Worm (Caenorhabditis elegans) whole organism, L1 larva: ENCODE measurements around the gene nep-12.

Experiments
- C04F5.9 ChIP-seq: sonication (generic microtip); optimal IDR thresholded peaks from 2 replicates; lab custom pipeline; 2016; ENCODE audit warnings: missing genetic modification characterization, missing compliant biosample characterization
- C16A3.4 ChIP-seq: fragments of 150-350 bp; optimal IDR thresholded peaks from 2 replicates; lab custom pipeline; 2014; ENCODE audit warnings: missing biosample characterization, missing genetic modification characterization
- C34B4.2 ChIP-seq: sonication (generic microtip); optimal IDR thresholded peaks from 2 replicates; lab custom pipeline; 2017; ENCODE audit warnings: mild to moderate bottlenecking, missing genetic modification characterization, missing compliant biosample characterization
- F16B12.6 ChIP-seq: fragments of 150-350 bp; optimal IDR thresholded peaks from 2 replicates; lab custom pipeline; 2014; ENCODE audit warnings: missing biosample characterization, missing genetic modification characterization
- Y116A8C.19 ChIP-seq: sonication (generic microtip); optimal IDR thresholded peaks from 2 replicates; lab custom pipeline; 2016; ENCODE audit warnings: missing compliant biosample characterization, missing genetic modification characterization, borderline replicate concordance
- aha-1 ChIP-seq: fragments of 150-350 bp; optimal IDR thresholded peaks from 2 replicates; lab custom pipeline; 2014; ENCODE audit warnings: missing biosample characterization, missing genetic modification characterization
- alr-1 ChIP-seq: fragments of 200-800 bp; sonication (Bioruptor generic); optimal IDR thresholded peaks from 2 replicates; lab custom pipeline; 2018; ENCODE audit warnings: borderline replicate concordance, mild to moderate bottlenecking, missing genetic modification characterization, missing compliant biosample characterization
- aly-2 ChIP-seq: fragments of 150-350 bp; optimal IDR thresholded peaks from 2 replicates; lab custom pipeline; 2014; ENCODE audit warnings: missing biosample characterization, missing genetic modification characterization
- ama-1 ChIP-seq: fragments of 150-350 bp; optimal IDR thresholded peaks from 2 replicates; lab custom pipeline; 2014
- blmp-1 ChIP-seq: fragments of 150-350 bp; optimal IDR thresholded peaks from 2 replicates; lab custom pipeline; 2014; ENCODE audit warnings: missing biosample characterization, missing genetic modification characterization
- ceh-63 ChIP-seq: fragments of 200-800 bp; sonication (Bioruptor generic); optimal IDR thresholded peaks from 2 replicates; lab custom pipeline; 2018; ENCODE audit warnings: mild to moderate bottlenecking, missing genetic modification characterization, missing compliant biosample characterization
- ceh-82 ChIP-seq, 3 experiments: fragments of 150-350 bp in 1 of 3; sonication (generic microtip) in 2 of 3; optimal IDR thresholded peaks; 2 replicates each; lab custom pipeline; 2014 to 2017; ENCODE audit warnings: missing biosample characterization in 3 of 3, missing genetic modification characterization in 3 of 3
- ceh-88 ChIP-seq: fragments of 200-800 bp; sonication (Bioruptor generic); IDR thresholded peaks from 2 replicates; pipeline ENCODE4 v1.3.6; 2022; ENCODE audit warnings: missing genetic modification characterization, missing compliant biosample characterization
- ceh-90 ChIP-seq: sonication (generic microtip); optimal IDR thresholded peaks from 2 replicates; lab custom pipeline; 2016; ENCODE audit warnings: missing genetic modification characterization, missing compliant biosample characterization
- ces-1 ChIP-seq: fragments of 150-350 bp; optimal IDR thresholded peaks from 2 replicates; lab custom pipeline; 2014; ENCODE audit warnings: missing biosample characterization, missing genetic modification reagents, missing genetic modification characterization
- egl-13 ChIP-seq: sonication (generic microtip); optimal IDR thresholded peaks from 2 replicates; lab custom pipeline; 2016; ENCODE audit warnings: missing genotype, missing genetic modification reagents, missing genetic modification characterization, missing compliant biosample characterization
- egl-27 ChIP-seq, 2 experiments: fragments of 150-350 bp in 1 of 2; sonication (generic microtip); optimal IDR thresholded peaks; 3 replicates each; lab custom pipeline; 2017 to 2018; ENCODE audit warnings: missing biosample characterization in 2 of 2, missing genetic modification characterization in 2 of 2, missing genetic modification reagents in 2 of 2
- elt-2 ChIP-seq: sonication (generic microtip); optimal IDR thresholded peaks from 2 replicates; lab custom pipeline; 2016; ENCODE audit warnings: missing genetic modification characterization, mild to moderate bottlenecking, inconsistent platforms, missing compliant biosample characterization, missing genetic modification reagents
- fkh-10 ChIP-seq: sonication (generic microtip); optimal IDR thresholded peaks from 2 replicates; lab custom pipeline; 2017; ENCODE audit warnings: missing biosample characterization, missing genetic modification reagents, missing genetic modification characterization
- fkh-8 ChIP-seq: sonication (generic microtip); optimal IDR thresholded peaks from 2 replicates; lab custom pipeline; 2016; ENCODE audit warnings: mild to moderate bottlenecking, missing genetic modification characterization, missing compliant biosample characterization
- hlh-17 ChIP-seq: fragments of 200-800 bp; sonication (Bioruptor generic); optimal IDR thresholded peaks from 2 replicates; lab custom pipeline; 2018; ENCODE audit warnings: missing genetic modification characterization, mild to moderate bottlenecking, missing compliant biosample characterization, moderate library complexity, borderline replicate concordance
- hpl-2 ChIP-seq: fragments of 150-350 bp; optimal IDR thresholded peaks from 2 replicates; lab custom pipeline; 2014; ENCODE audit warnings: missing biosample characterization, missing genetic modification reagents, missing genetic modification characterization
- irx-1 ChIP-seq: sonication (generic microtip); optimal IDR thresholded peaks from 2 replicates; lab custom pipeline; 2016; ENCODE audit warnings: missing genetic modification characterization, missing compliant biosample characterization
- lin-13 ChIP-seq: fragments of 150-350 bp; optimal IDR thresholded peaks from 2 replicates; lab custom pipeline; 2014; ENCODE audit warnings: missing biosample characterization, missing genetic modification reagents, missing genetic modification characterization
- lin-14 ChIP-seq: fragments of 200-800 bp; sonication (Bioruptor generic); optimal IDR thresholded peaks from 2 replicates; lab custom pipeline; 2018; ENCODE audit warnings: mild to moderate bottlenecking, missing genetic modification characterization, moderate library complexity, missing compliant biosample characterization
- lin-15B ChIP-seq: fragments of 150-350 bp; sonication (generic microtip); optimal IDR thresholded peaks from 3 replicates; lab custom pipeline; 2014; ENCODE audit warnings: missing biosample characterization, missing genetic modification characterization
- lin-39 ChIP-seq: fragments of 150-350 bp; optimal IDR thresholded peaks from 2 replicates; lab custom pipeline; 2014; ENCODE audit warnings: missing biosample characterization, missing genetic modification reagents, missing genetic modification characterization
- lsy-2 ChIP-seq, 2 experiments: fragments of 150-350 bp; optimal IDR thresholded peaks; 2 replicates each; lab custom pipeline; 2014; ENCODE audit warnings: missing biosample characterization in 2 of 2, missing genetic modification characterization in 2 of 2
- mab-9 ChIP-seq: fragments of 200-800 bp; sonication (Bioruptor generic); IDR thresholded peaks from 2 replicates; pipeline ENCODE4 v1.3.6; 2022; ENCODE audit warnings: missing genetic modification reagents, missing genetic modification characterization, missing compliant biosample characterization
- mdl-1 ChIP-seq, 2 experiments: fragments of 150-350 bp; optimal IDR thresholded peaks; 2 replicates each; lab custom pipeline; 2014 to 2017; ENCODE audit warnings: missing biosample characterization in 2 of 2, missing genetic modification characterization in 2 of 2, inconsistent platforms in 1 of 2
- nhr-11 ChIP-seq: fragments of 150-350 bp; optimal IDR thresholded peaks from 2 replicates; lab custom pipeline; 2014; ENCODE audit warnings: missing biosample characterization, missing genetic modification characterization
- nhr-12 ChIP-seq: sonication (generic microtip); optimal IDR thresholded peaks from 2 replicates; lab custom pipeline; 2017; ENCODE audit warnings: missing biosample characterization, missing genetic modification characterization
- nhr-19 ChIP-seq: fragments of 200-800 bp; sonication (Bioruptor generic); conservative IDR thresholded peaks from 2 replicates; pipeline ENCODE4 v1.3.6; 2022; ENCODE audit warnings: missing genetic modification characterization, missing compliant biosample characterization
- nhr-20 ChIP-seq: sonication (generic microtip); optimal IDR thresholded peaks from 2 replicates; lab custom pipeline; 2016; ENCODE audit warnings: mild to moderate bottlenecking, missing genetic modification characterization, missing compliant biosample characterization
- nhr-237 ChIP-seq: fragments of 150-350 bp; optimal IDR thresholded peaks from 2 replicates; lab custom pipeline; 2014; ENCODE audit warnings: missing biosample characterization, missing genetic modification characterization
- nhr-47 ChIP-seq: sonication (generic microtip); optimal IDR thresholded peaks from 2 replicates; lab custom pipeline; 2016; ENCODE audit warnings: mild to moderate bottlenecking, missing genetic modification characterization, moderate library complexity, missing compliant biosample characterization
- nhr-71 ChIP-seq: sonication (generic microtip); optimal IDR thresholded peaks from 2 replicates; lab custom pipeline; 2016; ENCODE audit warnings: mild to moderate bottlenecking, missing genetic modification characterization, moderate library complexity, missing compliant biosample characterization
- nhr-76 ChIP-seq: sonication (generic microtip); optimal IDR thresholded peaks from 2 replicates; lab custom pipeline; 2017; ENCODE audit warnings: missing biosample characterization, missing genetic modification characterization
- nhr-84 ChIP-seq: sonication (generic microtip); optimal IDR thresholded peaks from 2 replicates; lab custom pipeline; 2017; ENCODE audit warnings: missing biosample characterization, missing genetic modification characterization
- nhr-85 ChIP-seq: sonication (generic microtip); peaks from one replicate; lab custom pipeline; 2016; ENCODE audit warnings: missing genetic modification characterization, inconsistent platforms, missing compliant biosample characterization
- nhr-90 ChIP-seq: sonication (generic microtip); optimal IDR thresholded peaks from 2 replicates; lab custom pipeline; 2016; ENCODE audit warnings: mild to moderate bottlenecking, missing genetic modification characterization, missing compliant biosample characterization; ENCODE audit not compliant: poor library complexity
- skn-1 ChIP-seq: fragments of 150-350 bp; optimal IDR thresholded peaks from 2 replicates; lab custom pipeline; 2014; ENCODE audit warnings: missing biosample characterization, missing genetic modification characterization
- sox-4 ChIP-seq: sonication (generic microtip); optimal IDR thresholded peaks from 2 replicates; lab custom pipeline; 2016; ENCODE audit warnings: missing genetic modification characterization, missing compliant biosample characterization
- sup-37 ChIP-seq: fragments of 200-800 bp; sonication (Bioruptor generic); optimal IDR thresholded peaks from 2 replicates; lab custom pipeline; 2018; ENCODE audit warnings: mild to moderate bottlenecking, missing genetic modification characterization, missing compliant biosample characterization
- swsn-7 ChIP-seq: sonication (generic microtip); optimal IDR thresholded peaks from 2 replicates; lab custom pipeline; 2016; ENCODE audit warnings: missing genetic modification characterization, missing compliant biosample characterization
- tlp-1 ChIP-seq: fragments of 150-350 bp; optimal IDR thresholded peaks from 2 replicates; lab custom pipeline; 2014; ENCODE audit warnings: missing biosample characterization, missing genetic modification characterization
- unc-30 ChIP-seq: sonication (generic microtip); optimal IDR thresholded peaks from 2 replicates; lab custom pipeline; 2017; ENCODE audit warnings: missing biosample characterization, missing genetic modification characterization
- unc-86 ChIP-seq: sonication (generic microtip); optimal IDR thresholded peaks from 2 replicates; lab custom pipeline; 2016; ENCODE audit warnings: missing genetic modification characterization, missing compliant biosample characterization
- unc-98 ChIP-seq: fragments of 200-800 bp; sonication (Bioruptor generic); IDR thresholded peaks from 2 replicates; pipeline ENCODE4 v1.3.6; 2022; ENCODE audit warnings: missing genetic modification characterization, missing compliant biosample characterization
- xbp-1 ChIP-seq: sonication (generic microtip); optimal IDR thresholded peaks from 2 replicates; lab custom pipeline; 2016; ENCODE audit warnings: missing genetic modification characterization, missing compliant biosample characterization
- zag-1 ChIP-seq: fragments of 150-350 bp; optimal IDR thresholded peaks from 2 replicates; lab custom pipeline; 2014; ENCODE audit warnings: missing biosample characterization, missing genetic modification characterization
- zip-4 ChIP-seq: fragments of 200-800 bp; sonication (Bioruptor generic); optimal IDR thresholded peaks from 2 replicates; lab custom pipeline; 2018; ENCODE audit warnings: mild to moderate bottlenecking, missing genetic modification characterization, moderate library complexity, missing compliant biosample characterization

The nep-12 gene

DNA sequence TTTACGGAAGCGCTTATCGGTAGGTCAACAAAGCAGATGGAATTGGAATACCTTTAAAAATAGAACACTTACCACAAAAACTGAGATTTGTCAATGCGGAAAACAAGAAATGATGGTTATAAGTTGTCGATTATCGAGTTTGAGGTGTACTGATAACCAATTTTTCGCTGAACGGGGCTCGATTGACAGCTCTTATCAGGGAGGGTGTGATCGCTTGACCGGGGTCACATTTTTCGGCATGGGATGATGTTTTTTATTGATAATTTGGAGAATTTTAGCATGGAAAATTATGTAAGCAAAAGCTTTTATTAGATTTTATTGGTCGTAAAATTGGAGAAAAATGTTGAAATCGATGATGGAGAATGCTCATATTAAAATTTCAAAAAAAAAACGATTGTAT, 14.4 kb downstream of the nep-12 start (continued):
- TF ChIP-seq nhr-47 (tag; lab: Kevin White, UChicago) (no peak), ceh-88 (GFP tag; lab: Robert Waterston, UW) (no peak), sup-37 (GFP tag; lab: Kevin White, UChicago) (no peak)
- TF ChIP-seq, all 84 proteins: peak for 4

DNA sequence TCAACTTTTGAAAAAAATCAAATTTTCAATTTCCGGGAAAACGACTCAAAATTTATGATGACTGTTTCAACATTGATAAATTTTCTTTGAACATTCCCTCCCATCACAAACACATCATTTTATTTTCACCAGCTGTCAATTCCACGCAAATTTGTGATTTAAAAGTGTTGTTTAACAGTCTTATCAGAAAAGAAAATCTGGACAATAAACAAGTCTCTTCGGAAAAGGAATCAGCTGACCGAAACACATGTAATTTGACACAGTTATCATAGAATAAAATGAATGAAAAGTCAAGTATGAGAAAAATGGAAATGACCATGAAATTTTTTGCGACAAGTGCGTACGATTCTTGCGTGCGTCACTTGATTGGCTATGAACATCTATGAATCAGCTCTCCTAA, 15.2 kb downstream of the nep-12 start:
- TF ChIP-seq swsn-7 (tag; lab: Kevin White, UChicago) (no peak), Y116A8C.19 (tag; lab: Kevin White, UChicago) (no peak), mdl-1 (tag; optimal IDR thresholded peaks at IDR 0.05; lab: Kevin White, UChicago) (no peak), C04F5.9 (tag; lab: Kevin White, UChicago) (no peak), tlp-1 (tag; lab: Kevin White, UChicago) (no peak), lin-13 (GFP tag; lab: Kevin White, UChicago) (no peak), lin-15B (tag; lab: Kevin White, UChicago) (no peak), egl-13 (tag; lab: Kevin White, UChicago) (no peak), skn-1 (tag; lab: Kevin White, UChicago) (no peak), hpl-2 (no peak), mab-9 (GFP tag; lab: Robert Waterston, UW) (no peak), blmp-1 (tag; lab: Kevin White, UChicago) (peak; percentile 84), nhr-12 (no peak), ces-1 (GFP tag; lab: Kevin White, UChicago) (no peak), unc-30 (tag; lab: Kevin White, UChicago) (no peak), fkh-10 (GFP tag; lab: Kevin White, UChicago) (no peak), nhr-90 (tag; lab: Kevin White, UChicago) (peak; percentile 4), nhr-76 (tag; lab: Kevin White, UChicago) (no peak), unc-98 (GFP tag; lab: Robert Waterston, UW) (no peak), ceh-63 (GFP tag; lab: Kevin White, UChicago) (no peak), alr-1 (tag; lab: Kevin White, UChicago) (no peak), irx-1 (tag; lab: Kevin White, UChicago) (no peak), zag-1 (tag; lab: Kevin White, UChicago) (no peak), xbp-1 (tag; lab: Kevin White, UChicago) (no peak), nhr-20 (tag; lab: Kevin White, UChicago) (peak; percentile 39), nhr-71 (tag; lab: Kevin White, UChicago) (no peak), C16A3.4 (peak; percentile 30), aha-1 (tag; lab: Kevin White, UChicago) (no peak), lsy-2 (tag; optimal IDR thresholded peaks at IDR 0.05; lab: Kevin White, UChicago) (no peak), F16B12.6 (tag; lab: Kevin White, UChicago) (no peak), nhr-84 (tag; lab: Kevin White, UChicago) (no peak), ceh-90 (no peak), fkh-8 (tag; lab: Kevin White, UChicago) (no peak), nhr-11 (tag; lab: Kevin White, UChicago) (no peak), unc-86 (tag; lab: Kevin White, UChicago) (no peak), lin-39 (no peak), sox-4 (tag; lab: Kevin White, UChicago) (no peak), sup-37 (GFP tag; lab: Kevin White, UChicago) (no peak), egl-27 (tag; optimal IDR thresholded peaks at IDR 0.05; lab: Kevin White, UChicago) (no peak), elt-2 (tag; lab: Kevin White, UChicago) (peak; percentile 91), ceh-82 (tag; optimal IDR thresholded peaks at IDR 0.05; lab: Kevin White, UChicago) (no peak), lin-14 (GFP tag; lab: Kevin White, UChicago) (peak; percentile 30), nhr-85 (tag; lab: Kevin White, UChicago) (peak; percentile 75), hlh-17 (GFP tag; lab: Kevin White, UChicago) (no peak), nhr-47 (tag; lab: Kevin White, UChicago) (no peak), ama-1 (no peak), nhr-237 (no peak), C34B4.2 (no peak), nhr-19 (GFP tag; lab: Robert Waterston, UW) (no peak), aly-2 (tag; lab: Kevin White, UChicago) (no peak), zip-4 (GFP tag; lab: Kevin White, UChicago) (no peak)
